Worm (Caenorhabditis elegans) whole organism, L2 larva: Measurements from ENCODE around the gene R01H2.1.
A peak's percentile ranks its signal among the peaks of the same experiment; 100 is the strongest.

Experiments
- C34F6.9 ChIP-seq: fragments of 150-350 bp; optimal IDR thresholded peaks from 2 replicates; lab custom pipeline; 2014; ENCODE audit warnings: missing biosample characterization, missing genetic modification characterization
- F13H6.1 ChIP-seq: sonication (generic microtip); optimal IDR thresholded peaks from 2 replicates; lab custom pipeline; 2016; ENCODE audit warnings: missing genetic modification characterization, missing compliant biosample characterization
- R02D3.7 ChIP-seq: fragments of 150-350 bp; optimal IDR thresholded peaks from 2 replicates; lab custom pipeline; 2014; ENCODE audit warnings: missing biosample characterization, missing genetic modification characterization
- alr-1 ChIP-seq: fragments of 150-350 bp; optimal IDR thresholded peaks from 2 replicates; lab custom pipeline; 2014; ENCODE audit warnings: missing biosample characterization, missing genetic modification characterization
- aly-2 ChIP-seq: fragments of 150-350 bp; optimal IDR thresholded peaks from 2 replicates; lab custom pipeline; 2014; ENCODE audit warnings: missing biosample characterization, missing genetic modification characterization
- ama-1 ChIP-seq: fragments of 150-350 bp; optimal IDR thresholded peaks from 2 replicates; lab custom pipeline; 2018; ENCODE audit warnings: inconsistent platforms
- blmp-1 ChIP-seq: sonication (generic microtip); optimal IDR thresholded peaks from 2 replicates; lab custom pipeline; 2017; ENCODE audit warnings: missing genetic modification characterization, mild to moderate bottlenecking, missing compliant biosample characterization, antibody characterized with exemption, moderate library complexity; ENCODE audit not compliant: insufficient read depth
- ceh-16 ChIP-seq: fragments of 150-350 bp; optimal IDR thresholded peaks from 2 replicates; lab custom pipeline; 2014; ENCODE audit warnings: missing biosample characterization, missing genetic modification characterization
- crh-2 ChIP-seq: sonication (generic microtip); optimal IDR thresholded peaks from 2 replicates; lab custom pipeline; 2017; ENCODE audit warnings: missing biosample characterization, missing genetic modification characterization
- dmd-4 ChIP-seq: sonication (generic microtip); optimal IDR thresholded peaks from 2 replicates; lab custom pipeline; 2017; ENCODE audit warnings: missing biosample characterization, missing genetic modification characterization
- elt-3 ChIP-seq: sonication (generic microtip); optimal IDR thresholded peaks from 2 replicates; lab custom pipeline; 2017; ENCODE audit warnings: missing biosample characterization, missing genetic modification characterization
- fos-1 ChIP-seq: fragments of 150-350 bp; optimal IDR thresholded peaks from 2 replicates; lab custom pipeline; 2014; ENCODE audit warnings: missing biosample characterization, missing genetic modification characterization
- gmeb-1 ChIP-seq: fragments of 150-350 bp; optimal IDR thresholded peaks from 2 replicates; lab custom pipeline; 2014; ENCODE audit warnings: missing biosample characterization, missing genetic modification characterization
- lin-13 ChIP-seq: fragments of 150-350 bp; optimal IDR thresholded peaks from 2 replicates; lab custom pipeline; 2014; ENCODE audit warnings: missing biosample characterization, missing genetic modification reagents, missing genetic modification characterization
- lin-39 ChIP-seq: fragments of 150-350 bp; optimal IDR thresholded peaks from 2 replicates; lab custom pipeline; 2014; ENCODE audit warnings: missing biosample characterization, missing genetic modification reagents, missing genetic modification characterization
- lsy-2 ChIP-seq, 2 experiments: fragments of 150-350 bp in 1 of 2; sonication (generic microtip) in 1 of 2; optimal IDR thresholded peaks; 2 replicates each; lab custom pipeline; 2014 to 2017; ENCODE audit warnings: missing biosample characterization in 2 of 2, missing genetic modification characterization in 2 of 2
- mab-5 ChIP-seq: fragments of 150-350 bp; optimal IDR thresholded peaks from 2 replicates; lab custom pipeline; 2014; ENCODE audit warnings: missing biosample characterization, missing genetic modification characterization
- mbf-1 ChIP-seq: sonication (generic microtip); optimal IDR thresholded peaks from 2 replicates; lab custom pipeline; 2017; ENCODE audit warnings: missing biosample characterization, missing genetic modification characterization
- nhr-10 ChIP-seq: sonication (generic microtip); optimal IDR thresholded peaks from 2 replicates; lab custom pipeline; 2017; ENCODE audit warnings: missing biosample characterization, missing genetic modification characterization
- nhr-12 ChIP-seq: fragments of 150-350 bp; optimal IDR thresholded peaks from 2 replicates; lab custom pipeline; 2014; ENCODE audit warnings: missing biosample characterization, missing genetic modification characterization
- nhr-129 ChIP-seq: fragments of 150-350 bp; optimal IDR thresholded peaks from 2 replicates; lab custom pipeline; 2014; ENCODE audit warnings: missing biosample characterization, missing genetic modification characterization
- nhr-21 ChIP-seq: fragments of 150-350 bp; optimal IDR thresholded peaks from 2 replicates; lab custom pipeline; 2014; ENCODE audit warnings: missing biosample characterization, missing genetic modification characterization
- nhr-23 ChIP-seq: fragments of 150-350 bp; optimal IDR thresholded peaks from 2 replicates; lab custom pipeline; 2014; ENCODE audit warnings: missing biosample characterization, missing genetic modification reagents, missing genetic modification characterization
- nhr-25 ChIP-seq: fragments of 150-350 bp; sonication (generic microtip); optimal IDR thresholded peaks from 3 replicates; lab custom pipeline; 2014; ENCODE audit warnings: missing biosample characterization, missing genetic modification characterization
- nhr-6 ChIP-seq: fragments of 150-350 bp; optimal IDR thresholded peaks from 2 replicates; lab custom pipeline; 2014; ENCODE audit warnings: missing biosample characterization, missing genetic modification characterization
- peb-1 ChIP-seq: fragments of 150-350 bp; optimal IDR thresholded peaks from 2 replicates; lab custom pipeline; 2014; ENCODE audit warnings: missing biosample characterization, missing genetic modification characterization
- sma-3 ChIP-seq: sonication (generic microtip); optimal IDR thresholded peaks from 2 replicates; lab custom pipeline; 2016; ENCODE audit warnings: missing genetic modification reagents, missing genetic modification characterization, missing compliant biosample characterization
- sma-9 ChIP-seq, 2 experiments: fragments of 150-350 bp in 1 of 2; sonication (generic microtip) in 1 of 2; optimal IDR thresholded peaks; 2 replicates each; lab custom pipeline; 2014 to 2016; ENCODE audit warnings: missing genetic modification characterization in 2 of 2, mild to moderate bottlenecking in 1 of 2, missing biosample characterization in 1 of 2, missing compliant biosample characterization in 1 of 2, missing genetic modification reagents in 1 of 2, moderate library complexity in 1 of 2
- snpc-4 ChIP-seq: fragments of 150-350 bp; optimal IDR thresholded peaks from 2 replicates; lab custom pipeline; 2014; ENCODE audit warnings: missing biosample characterization, missing genetic modification characterization
- unc-55 ChIP-seq: fragments of 150-350 bp; sonication (generic microtip); optimal IDR thresholded peaks from 3 replicates; lab custom pipeline; 2014; ENCODE audit warnings: missing biosample characterization, missing genetic modification reagents, missing genetic modification characterization
- zag-1 ChIP-seq: fragments of 150-350 bp; optimal IDR thresholded peaks from 2 replicates; lab custom pipeline; 2014; ENCODE audit warnings: missing biosample characterization, missing genetic modification characterization
- ztf-11 ChIP-seq: sonication (generic microtip); optimal IDR thresholded peaks from 2 replicates; lab custom pipeline; 2017; ENCODE audit warnings: missing biosample characterization, missing genetic modification characterization
- ztf-4 ChIP-seq: fragments of 150-350 bp; optimal IDR thresholded peaks from 2 replicates; lab custom pipeline; 2014; ENCODE audit warnings: missing biosample characterization, missing genetic modification characterization

Gene R01H2.1

DNA sequence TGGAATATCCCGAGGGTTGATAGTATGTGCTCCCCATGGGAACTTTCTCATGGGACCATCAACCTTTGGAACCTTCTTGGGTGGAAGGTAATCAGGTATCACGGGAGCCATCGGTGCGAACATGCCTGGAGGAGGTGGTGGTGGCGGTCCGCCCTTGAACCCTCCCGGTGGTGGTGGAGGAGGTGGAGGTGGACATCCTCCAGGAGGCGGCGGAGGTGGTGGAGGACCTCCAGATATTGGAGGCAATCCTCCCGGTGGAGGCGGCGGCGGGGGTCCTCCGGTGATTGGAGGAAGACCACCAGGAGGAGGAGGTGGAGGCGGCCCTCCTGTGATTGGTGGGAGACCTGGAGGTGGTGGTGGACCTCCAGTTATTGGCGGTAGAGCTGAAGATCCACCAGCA is 36.8 kb upstream of the R01H2.1 start:
- TF ChIP-seq zag-1 (tag; lab: Kevin White, UChicago) (no peak), nhr-25 (tag; lab: Kevin White, UChicago) (no peak), unc-55 (GFP tag; lab: Kevin White, UChicago) (no peak), nhr-6 (tag; lab: Kevin White, UChicago) (no peak), mbf-1 (no peak), F13H6.1 (tag; lab: Kevin White, UChicago) (no peak), snpc-4 (tag; lab: Kevin White, UChicago) (no peak), C34F6.9 (tag; lab: Kevin White, UChicago) (no peak), aly-2 (no peak), ztf-11 (tag; lab: Kevin White, UChicago) (no peak)
- TF ChIP-seq, all 48 proteins: peak for 0

DNA sequence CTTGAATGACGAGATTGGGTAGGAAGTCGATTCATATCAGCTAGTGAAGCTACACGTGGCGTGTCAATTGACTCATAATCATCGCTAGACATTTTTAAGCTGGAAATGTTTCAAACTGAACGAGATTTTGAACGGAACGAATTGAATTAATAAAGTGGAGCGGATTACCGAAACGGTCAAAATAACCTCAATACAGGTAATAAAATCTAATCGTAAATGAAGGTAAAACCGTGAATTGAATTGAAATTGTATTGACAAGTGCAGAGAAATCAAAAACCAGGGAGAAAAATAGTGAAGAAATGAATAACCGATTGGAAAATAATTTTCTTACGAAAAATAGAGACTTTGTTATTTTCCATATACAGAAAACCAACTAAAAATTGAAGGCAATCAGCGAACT is 33.6 kb upstream of the R01H2.1 start, which contains the start of gene cyk-1:
TSS of gene cyk-1 (minus strand) at position 101 of the 400 bp plus-strand sequence.
- no peak for TF ChIP-seq peb-1 (tag; lab: Kevin White, UChicago)
- no peak for TF ChIP-seq alr-1 (tag; lab: Kevin White, UChicago)
- TF ChIP-seq ama-1 (lab: Kevin White, UChicago): no peak
- TF ChIP-seq nhr-23 (tag; lab: Kevin White, UChicago): no peak
- TF ChIP-seq nhr-21 (tag; lab: Kevin White, UChicago): no peak
- no peak for TF ChIP-seq nhr-6 (tag; lab: Kevin White, UChicago)

DNA sequence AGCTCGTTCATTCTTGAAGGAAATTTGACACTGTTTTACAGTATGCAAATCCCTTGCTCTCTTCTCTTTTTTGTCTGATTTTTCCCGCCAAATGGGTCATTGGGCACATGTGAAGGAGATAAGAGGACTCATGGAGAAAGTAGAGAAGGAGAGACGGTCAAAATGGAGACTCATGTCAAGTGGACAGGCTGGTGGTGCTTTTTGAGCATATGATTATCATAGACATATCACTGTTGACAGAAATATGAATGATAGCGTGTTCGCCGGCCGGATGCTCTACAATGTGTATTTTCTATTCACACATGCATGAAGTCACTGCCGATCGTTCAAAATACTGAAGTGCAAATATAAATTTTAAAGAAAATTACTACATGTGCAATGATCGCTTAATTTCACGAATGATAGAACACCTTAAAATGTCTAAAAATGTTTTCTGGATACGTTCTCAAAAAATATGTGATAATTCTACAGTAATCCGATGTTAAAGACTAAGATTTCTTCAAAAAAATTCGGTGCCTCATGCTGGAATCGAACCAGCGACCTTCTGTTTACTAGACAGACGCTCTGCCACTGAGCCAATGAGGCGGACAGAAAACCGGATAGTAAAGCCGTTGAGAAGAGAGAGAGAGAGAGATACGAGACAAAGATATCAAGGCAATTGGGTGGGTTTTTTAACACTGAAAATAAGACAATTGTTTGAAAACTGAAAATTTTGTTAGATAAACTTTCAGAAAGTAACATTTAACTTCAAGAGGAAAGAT is 32.5 kb upstream of the R01H2.1 start:
- TF ChIP-seq gmeb-1 (tag; lab: Kevin White, UChicago) (peak; percentile 27), elt-3 (tag; lab: Kevin White, UChicago) (no peak), nhr-129 (peak; percentile 62), lin-39 (tag; lab: Kevin White, UChicago) (no peak), dmd-4 (tag; lab: Kevin White, UChicago) (no peak), lsy-2 (tag; optimal IDR thresholded peaks at IDR 0.05; lab: Kevin White, UChicago) (peak in 1 of 2 experiments; percentile 52), sma-9 (GFP tag; optimal IDR thresholded peaks at IDR 0.05; lab: Kevin White, UChicago) (peak; percentile 49), sma-9 (tag; optimal IDR thresholded peaks at IDR 0.05; lab: Kevin White, UChicago) (no peak), nhr-6 (tag; lab: Kevin White, UChicago) (no peak), blmp-1 (tag; lab: Kevin White, UChicago) (no peak), mab-5 (tag; lab: Kevin White, UChicago) (no peak), sma-3 (GFP tag; lab: Kevin White, UChicago) (peak; percentile 18), peb-1 (tag; lab: Kevin White, UChicago) (no peak), snpc-4 (tag; lab: Kevin White, UChicago) (peak; percentile 94), ztf-4 (tag; lab: Kevin White, UChicago) (no peak), nhr-12 (tag; lab: Kevin White, UChicago) (no peak), lin-13 (peak; percentile 27), F13H6.1 (tag; lab: Kevin White, UChicago) (peak; percentile 38), unc-55 (GFP tag; lab: Kevin White, UChicago) (peak; percentile 62), crh-2 (tag; lab: Kevin White, UChicago) (peak; percentile 43), C34F6.9 (tag; lab: Kevin White, UChicago) (peak; percentile 19)

ce11 chrIII:7032070-7032469 is 30.6 kb upstream of the R01H2.1 start:
- peak; percentile 3 for TF ChIP-seq fos-1
- TF ChIP-seq nhr-21 (tag; lab: Kevin White, UChicago): no peak

DNA sequence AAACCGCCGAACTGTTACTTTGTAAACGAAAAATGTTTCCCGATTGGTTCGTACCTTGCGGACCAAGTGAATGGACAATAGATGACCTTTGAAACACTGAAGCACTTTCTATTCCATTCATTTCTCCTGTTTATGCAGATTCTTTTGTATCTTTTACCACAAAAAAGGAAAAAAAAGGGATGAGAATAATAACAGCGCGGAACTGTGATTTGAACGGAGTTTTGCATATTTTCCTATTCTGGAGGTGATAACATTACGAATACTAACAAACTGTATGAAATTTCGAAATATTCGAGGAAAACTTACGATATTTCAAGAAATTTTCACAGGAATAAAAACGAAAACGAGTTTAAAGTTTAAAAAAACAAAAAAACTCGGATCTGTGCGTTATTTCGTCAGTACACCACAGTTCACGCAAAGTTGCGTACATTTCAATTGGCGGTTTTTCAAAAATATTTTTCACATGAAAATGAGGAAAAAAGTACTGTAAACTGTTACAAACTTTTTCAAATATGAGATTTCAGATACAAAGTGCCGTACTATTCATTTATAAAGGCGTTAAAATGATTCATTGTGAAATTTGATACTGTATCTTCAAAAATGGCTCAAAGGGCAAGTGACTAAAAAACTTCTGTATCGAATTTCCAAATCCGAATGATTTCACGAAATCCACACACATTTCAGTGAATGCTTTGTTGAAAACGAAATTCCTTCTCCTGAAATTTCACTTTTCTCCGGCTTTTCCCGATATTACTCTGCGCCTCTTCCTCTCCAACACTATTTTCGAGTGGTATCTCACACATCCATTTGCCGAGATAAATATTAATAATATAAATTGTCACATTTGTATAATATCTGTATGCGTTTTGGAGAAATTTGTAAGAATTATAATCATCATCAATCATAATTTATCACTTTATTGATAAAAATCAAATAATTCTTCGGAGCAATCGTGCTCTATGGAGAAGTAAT is 28.1 kb upstream of the R01H2.1 start:
- TF ChIP-seq nhr-6 (tag; lab: Kevin White, UChicago) (no peak), blmp-1 (tag; lab: Kevin White, UChicago) (no peak), ceh-16 (tag; lab: Kevin White, UChicago) (no peak), ztf-4 (tag; lab: Kevin White, UChicago) (no peak), nhr-10 (no peak), R02D3.7 (tag; lab: Kevin White, UChicago) (no peak), lsy-2 (tag; optimal IDR thresholded peaks at IDR 0.05; lab: Kevin White, UChicago) (no peak)
